Worm (Caenorhabditis elegans) whole organism, late embryonic: ENCODE results near the gene lin-46.

ENCODE experiments used
- C38D4.7 ChIP-seq: fragments of 200-800 bp; sonication (Bioruptor generic); optimal IDR thresholded peaks from 2 replicates; lab custom pipeline; 2018; ENCODE audit warnings: mild to moderate bottlenecking, missing genetic modification characterization, moderate library complexity, missing compliant biosample characterization
- K02D7.2 ChIP-seq: sonication (generic microtip); optimal IDR thresholded peaks from 2 replicates; lab custom pipeline; 2017; ENCODE audit warnings: mild to moderate bottlenecking, missing genetic modification characterization, missing compliant biosample characterization
- Y22D7AL.16 ChIP-seq: sonication (generic microtip); optimal IDR thresholded peaks from 2 replicates; lab custom pipeline; 2016; ENCODE audit warnings: missing genetic modification characterization, missing compliant biosample characterization
- ahr-1 ChIP-seq: sonication (generic microtip); optimal IDR thresholded peaks from 2 replicates; lab custom pipeline; 2016; ENCODE audit warnings: missing genetic modification characterization, missing compliant biosample characterization
- ceh-18 ChIP-seq: sonication (generic microtip); optimal IDR thresholded peaks from 2 replicates; lab custom pipeline; 2016; ENCODE audit warnings: missing genetic modification characterization, missing compliant biosample characterization
- ceh-31 ChIP-seq: sonication (generic microtip); optimal IDR thresholded peaks from 2 replicates; lab custom pipeline; 2016; ENCODE audit warnings: missing genetic modification characterization, missing compliant biosample characterization
- ceh-34 ChIP-seq: sonication (generic microtip); optimal IDR thresholded peaks from 2 replicates; lab custom pipeline; 2016; ENCODE audit warnings: mild to moderate bottlenecking, missing genetic modification characterization, missing compliant biosample characterization
- ceh-48 ChIP-seq: sonication (generic microtip); optimal IDR thresholded peaks from 2 replicates; lab custom pipeline; 2016; ENCODE audit warnings: missing genetic modification characterization, inconsistent platforms, missing compliant biosample characterization
- ceh-6 ChIP-seq: fragments of 200-800 bp; sonication (Bioruptor generic); optimal IDR thresholded peaks from 2 replicates; lab custom pipeline; 2018; ENCODE audit warnings: mild to moderate bottlenecking, missing genetic modification characterization, missing compliant biosample characterization
- dve-1 ChIP-seq: sonication (generic microtip); optimal IDR thresholded peaks from 2 replicates; lab custom pipeline; 2017; ENCODE audit warnings: antibody characterized with exemption, mild to moderate bottlenecking, missing genetic modification characterization, missing compliant biosample characterization
- elt-2 ChIP-seq: sonication (generic microtip); optimal IDR thresholded peaks from 2 replicates; lab custom pipeline; 2016; ENCODE audit warnings: missing genetic modification reagents, missing genetic modification characterization, missing compliant biosample characterization
- elt-4 ChIP-seq: sonication (generic microtip); optimal IDR thresholded peaks from 2 replicates; lab custom pipeline; 2016; ENCODE audit warnings: missing genetic modification characterization, missing compliant biosample characterization
- fkh-10 ChIP-seq: fragments of 150-350 bp; optimal IDR thresholded peaks from 2 replicates; lab custom pipeline; 2014; ENCODE audit warnings: missing biosample characterization, missing genetic modification reagents, missing genetic modification characterization
- gmeb-2 ChIP-seq: sonication (generic microtip); optimal IDR thresholded peaks from 2 replicates; lab custom pipeline; 2016; ENCODE audit warnings: missing genetic modification characterization, inconsistent platforms, missing compliant biosample characterization
- hlh-6 ChIP-seq: sonication (generic microtip); optimal IDR thresholded peaks from 2 replicates; lab custom pipeline; 2016; ENCODE audit warnings: missing genotype, missing genetic modification characterization, missing compliant biosample characterization
- hlh-8 ChIP-seq: sonication (generic microtip); optimal IDR thresholded peaks from 2 replicates; lab custom pipeline; 2016; ENCODE audit warnings: missing genotype, missing genetic modification characterization, missing compliant biosample characterization
- lim-6 ChIP-seq: sonication (generic microtip); optimal IDR thresholded peaks from 2 replicates; lab custom pipeline; 2016; ENCODE audit warnings: missing genetic modification characterization, missing compliant biosample characterization
- lin-11 ChIP-seq: fragments of 200-800 bp; sonication (Bioruptor generic); optimal IDR thresholded peaks from 2 replicates; lab custom pipeline; 2018; ENCODE audit warnings: mild to moderate bottlenecking, missing genetic modification characterization, missing compliant biosample characterization
- madf-2 ChIP-seq: sonication (generic microtip); optimal IDR thresholded peaks from 2 replicates; lab custom pipeline; 2017; ENCODE audit warnings: missing genetic modification characterization, missing compliant biosample characterization
- nfya-1 ChIP-seq: sonication (generic microtip); optimal IDR thresholded peaks from 2 replicates; lab custom pipeline; 2017; ENCODE audit warnings: missing genetic modification characterization, mild to moderate bottlenecking, missing compliant biosample characterization, antibody characterized with exemption, moderate library complexity
- nhr-232 ChIP-seq: sonication (generic microtip); optimal IDR thresholded peaks from 2 replicates; lab custom pipeline; 2016; ENCODE audit warnings: missing genetic modification characterization, missing compliant biosample characterization
- odd-2 ChIP-seq: sonication (generic microtip); optimal IDR thresholded peaks from 2 replicates; lab custom pipeline; 2017; ENCODE audit warnings: antibody characterized with exemption, mild to moderate bottlenecking, missing genetic modification characterization, missing compliant biosample characterization
- pag-3 ChIP-seq: sonication (generic microtip); optimal IDR thresholded peaks from 2 replicates; lab custom pipeline; 2016; ENCODE audit warnings: missing compliant biosample characterization, missing genetic modification characterization, borderline replicate concordance
- pax-1 ChIP-seq: fragments of 150-350 bp; optimal IDR thresholded peaks from 2 replicates; lab custom pipeline; 2014; ENCODE audit warnings: missing biosample characterization, missing genetic modification characterization
- pha-4 ChIP-seq: fragments of 150-350 bp; optimal IDR thresholded peaks from 2 replicates; lab custom pipeline; 2018; ENCODE audit warnings: missing biosample characterization, missing genetic modification reagents, missing genetic modification characterization
- pqm-1 ChIP-seq: sonication (generic microtip); optimal IDR thresholded peaks from 2 replicates; lab custom pipeline; 2016; ENCODE audit warnings: missing genetic modification characterization, missing compliant biosample characterization
- pros-1 ChIP-seq: fragments of 150-350 bp; optimal IDR thresholded peaks from 2 replicates; lab custom pipeline; 2014; ENCODE audit warnings: missing biosample characterization, missing genetic modification reagents, missing genetic modification characterization
- ref-2 ChIP-seq: sonication (generic microtip); optimal IDR thresholded peaks from 2 replicates; lab custom pipeline; 2016; ENCODE audit warnings: missing genetic modification characterization, missing compliant biosample characterization
- sdc-2 ChIP-seq: sonication (generic microtip); optimal IDR thresholded peaks from 2 replicates; lab custom pipeline; 2016; ENCODE audit warnings: missing genotype, missing genetic modification characterization, missing compliant biosample characterization
- sox-2 ChIP-seq: fragments of 200-800 bp; sonication (Bioruptor generic); IDR thresholded peaks from 2 replicates; pipeline ENCODE4 v1.3.6; 2022; ENCODE audit warnings: missing genetic modification reagents, missing genetic modification characterization, missing compliant biosample characterization
- sox-4 ChIP-seq: sonication (generic microtip); optimal IDR thresholded peaks from 2 replicates; lab custom pipeline; 2017; ENCODE audit warnings: mild to moderate bottlenecking, missing genetic modification characterization, inconsistent platforms, missing compliant biosample characterization
- syd-9 ChIP-seq: sonication (generic microtip); optimal IDR thresholded peaks from 2 replicates; lab custom pipeline; 2016; ENCODE audit warnings: mild to moderate bottlenecking, missing genetic modification characterization, moderate library complexity, missing compliant biosample characterization
- tbx-2 ChIP-seq: sonication (generic microtip); optimal IDR thresholded peaks from 2 replicates; lab custom pipeline; 2016; ENCODE audit warnings: missing genetic modification characterization, missing compliant biosample characterization
- ttx-3 ChIP-seq: sonication (generic microtip); optimal IDR thresholded peaks from 2 replicates; lab custom pipeline; 2016; ENCODE audit warnings: missing genetic modification reagents, missing genetic modification characterization, missing compliant biosample characterization
- unc-3 ChIP-seq, 2 experiments: fragments of 200-800 bp in 1 of 2; sonication (Bioruptor generic) in 1 of 2; sonication (generic microtip) in 1 of 2; conservative IDR thresholded peaks in 1 of 2; optimal IDR thresholded peaks in 1 of 2; 2 replicates each; pipeline versions ENCODE4 v1.3.6 to Lab custom; 2016 to 2022; ENCODE audit warnings: missing compliant biosample characterization in 2 of 2, missing genetic modification characterization in 2 of 2, missing genetic modification reagents in 1 of 2
- unc-42 ChIP-seq: sonication (generic microtip); optimal IDR thresholded peaks from 2 replicates; lab custom pipeline; 2016; ENCODE audit warnings: missing genotype, missing genetic modification characterization, missing compliant biosample characterization
- unc-55 ChIP-seq: sonication (generic microtip); optimal IDR thresholded peaks from 2 replicates; lab custom pipeline; 2017; ENCODE audit warnings: missing biosample characterization, missing genetic modification reagents, missing genetic modification characterization
- ztf-16 ChIP-seq: sonication (generic microtip); optimal IDR thresholded peaks from 2 replicates; lab custom pipeline; 2017; ENCODE audit warnings: missing genetic modification characterization, missing compliant biosample characterization

Gene lin-46

ce11 chrV:12967925-12968327 lies 729 bp upstream of the lin-46 start, which contains the start of gene R186.8:
TSS of gene R186.8 (minus strand) at chrV:12967982.
- TF ChIP-seq ceh-31 (tag; lab: Kevin White, UChicago) (peak; percentile 19), nfya-1 (tag; lab: Kevin White, UChicago) (peak; percentile 10), ref-2 (tag; lab: Kevin White, UChicago) (peak; percentile 45), unc-42 (tag; lab: Kevin White, UChicago) (peak; percentile 92), ceh-18 (tag; lab: Kevin White, UChicago) (peak; percentile 24), ceh-34 (tag; lab: Kevin White, UChicago) (peak; percentile 0), tbx-2 (tag; lab: Kevin White, UChicago) (peak; percentile 13), elt-2 (peak; percentile 41)

DNA sequence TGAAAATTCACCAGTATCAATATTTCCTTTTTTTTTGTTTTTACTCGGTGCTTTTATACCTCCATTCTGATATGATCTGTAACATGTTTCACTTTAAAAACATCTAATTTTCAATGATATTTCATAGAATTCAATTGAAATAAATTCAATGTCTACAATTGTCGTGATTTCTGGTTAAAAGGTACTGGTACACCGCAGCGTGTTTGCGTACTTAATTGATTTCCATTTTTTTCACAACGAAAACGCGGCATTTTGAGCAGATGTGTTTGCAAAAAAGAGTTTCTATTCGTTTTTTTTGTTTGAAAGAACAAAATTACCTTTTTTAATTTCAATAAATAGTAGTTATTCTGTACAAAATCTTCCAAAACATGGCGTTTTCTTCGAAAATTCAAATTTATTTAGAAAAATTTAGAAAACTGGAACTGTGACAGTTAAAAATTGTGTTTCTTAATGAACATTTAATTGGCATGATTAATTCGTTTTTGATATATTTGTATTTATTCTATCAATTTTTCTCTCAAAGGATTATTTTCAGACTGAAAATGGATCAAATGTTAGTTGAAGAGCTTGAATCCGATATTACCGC lies 2.0 kb downstream of the lin-46 start, which contains the start of gene pnn-1:
pnn-1 (plus strand) TSS at position 536 of the 586 bp plus-strand sequence.
- TF ChIP-seq ceh-48 (tag; lab: Kevin White, UChicago) (peak; percentile 68), sox-2 (GFP tag; lab: Robert Waterston, UW) (no peak), hlh-8 (tag; lab: Kevin White, UChicago) (no peak), pqm-1 (tag; lab: Kevin White, UChicago) (no peak), unc-42 (tag; lab: Kevin White, UChicago) (peak; percentile 29), syd-9 (tag; lab: Kevin White, UChicago) (no peak)

DNA sequence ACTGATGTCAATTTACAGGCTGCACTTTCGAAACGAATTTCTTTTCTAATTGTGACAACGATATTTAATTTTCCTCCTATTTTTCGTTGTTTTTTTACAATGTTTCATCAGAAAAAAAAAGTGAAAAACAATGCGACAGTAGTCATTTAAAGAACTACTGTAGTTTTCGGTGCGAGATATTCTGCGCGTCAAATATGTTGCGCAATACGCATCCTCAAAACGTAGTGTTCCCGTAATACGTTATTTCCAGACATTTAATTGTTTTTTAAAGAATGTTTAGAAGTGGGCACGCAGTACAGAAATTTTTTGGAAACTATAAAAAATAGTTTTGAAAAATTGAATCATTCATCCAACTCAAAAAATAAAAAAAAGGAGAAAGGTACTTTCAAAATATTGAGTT lies 5.4 kb downstream of the lin-46 start:
- TF ChIP-seq elt-2 = no peak

DNA sequence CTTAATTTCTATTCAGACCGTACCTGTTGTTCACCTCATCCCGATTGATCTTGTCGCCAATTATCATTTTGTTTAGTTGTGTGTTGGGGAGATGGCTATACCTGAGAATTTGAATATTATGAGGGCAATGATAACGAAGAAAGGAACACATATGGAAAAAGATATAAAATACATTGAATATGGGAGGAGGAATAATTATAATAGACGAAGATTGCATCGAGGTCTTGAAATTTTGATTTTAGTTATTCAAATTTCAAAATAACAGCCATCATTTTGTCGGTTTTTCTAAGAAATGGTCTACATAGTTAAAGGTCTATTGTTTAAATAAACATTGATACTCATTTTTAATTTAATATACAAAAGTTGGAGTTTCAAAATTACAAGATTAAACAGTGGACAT lies 18.4 kb downstream of the lin-46 start, which contains the start of gene shw-3:
shw-3 (minus strand) TSS at position 101 of the 400 bp plus-strand sequence.
- no peak for TF ChIP-seq fkh-10 (GFP tag; lab: Kevin White, UChicago)
- TF ChIP-seq gmeb-2 (tag; lab: Kevin White, UChicago) = no peak
- TF ChIP-seq C38D4.7 (GFP tag; lab: Kevin White, UChicago) = no peak
- TF ChIP-seq unc-3 (GFP tag; conservative IDR thresholded peaks at IDR 0.05; lab: Robert Waterston, UW) = no peak
- TF ChIP-seq unc-3 (tag; optimal IDR thresholded peaks at IDR 0.05; lab: Kevin White, UChicago) = no peak

ce11 chrV:12988256-12988655 lies 19.6 kb downstream of the lin-46 start, which contains the start of gene F15B9.8:
TSS of gene F15B9.8 (plus strand) at chrV:12988556.
- TF ChIP-seq nhr-232 (tag; lab: Kevin White, UChicago) = no peak
- TF ChIP-seq lin-11 (tag; lab: Kevin White, UChicago) = no peak
- no peak for TF ChIP-seq ceh-6 (GFP tag; lab: Kevin White, UChicago)
- TF ChIP-seq pha-4 (tag; lab: Kevin White, UChicago) = no peak
- TF ChIP-seq ceh-48 (tag; lab: Kevin White, UChicago) = no peak
- no peak for TF ChIP-seq elt-4
- no peak for TF ChIP-seq gmeb-2 (tag; lab: Kevin White, UChicago)
- TF ChIP-seq ceh-18 (tag; lab: Kevin White, UChicago) = no peak
- TF ChIP-seq dve-1 = no peak
- no peak for TF ChIP-seq sox-4 (tag; lab: Kevin White, UChicago)
- TF ChIP-seq unc-55 (GFP tag; lab: Kevin White, UChicago) = no peak

- TF ChIP-seq sdc-2 (tag; lab: Kevin White, UChicago) (no peak), odd-2 (tag; lab: Kevin White, UChicago) (no peak), ceh-31 (tag; lab: Kevin White, UChicago) (no peak), ahr-1 (tag; lab: Kevin White, UChicago) (no peak), pag-3 (no peak), pax-1 (tag; lab: Kevin White, UChicago) (no peak), lim-6 (tag; lab: Kevin White, UChicago) (no peak), pros-1 (tag; lab: Kevin White, UChicago) (no peak), ttx-3 (no peak), hlh-6 (tag; lab: Kevin White, UChicago) (no peak), K02D7.2 (tag; lab: Kevin White, UChicago) (no peak), dve-1 (no peak), Y22D7AL.16 (tag; lab: Kevin White, UChicago) (no peak), ref-2 (tag; lab: Kevin White, UChicago) (no peak), madf-2 (no peak), ceh-6 (GFP tag; lab: Kevin White, UChicago) (no peak), ztf-16 (tag; lab: Kevin White, UChicago) (no peak)
- TF ChIP-seq, all 69 proteins: peak for 0
Measured at ce11 chrV:12992891-12993290, 24.2 kb downstream of the lin-46 start, which contains the start of the genes F15B9.11 and dsl-7. TSS of gene F15B9.11 (minus strand) at chrV:12992895. TSS of gene dsl-7 (plus strand) at chrV:12993150.
